Worm (Caenorhabditis elegans): ENCODE results near the gene str-231.

Gene str-231

DNA sequence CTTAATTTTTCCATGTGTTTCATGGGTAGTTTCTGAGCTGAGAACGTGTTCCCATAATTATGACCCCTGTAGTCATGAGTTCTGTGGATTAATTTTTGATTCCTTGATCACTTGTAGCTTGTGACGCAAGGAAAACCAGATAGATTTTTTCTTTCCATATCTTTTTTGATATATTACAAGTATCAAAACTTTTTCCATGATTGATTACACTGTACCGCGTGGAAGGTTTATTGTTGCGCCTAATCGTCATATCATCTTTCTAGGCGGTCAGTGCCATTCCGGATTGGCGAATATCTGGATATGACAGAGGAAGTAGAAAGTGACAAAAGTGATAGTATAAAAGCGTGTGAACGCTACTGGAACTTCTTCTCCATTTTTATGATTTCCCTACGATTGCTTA is 39.2 kb upstream of the str-231 start, which contains the start of gene ZK285.2:
TSS of gene ZK285.2 (plus strand) at position 301 of the 400 bp plus-strand sequence.
- TF ChIP-seq ama-1 (optimal IDR thresholded peaks at IDR 0.05) (no peak), nhr-25 (tag; optimal IDR thresholded peaks at IDR 0.05) (no peak), crh-2 (tag; optimal IDR thresholded peaks at IDR 0.05) (no peak), lin-11 (tag; optimal IDR thresholded peaks at IDR 0.05) (no peak), ceh-16 (tag; optimal IDR thresholded peaks at IDR 0.05) (no peak), elt-3 (tag; optimal IDR thresholded peaks at IDR 0.05) (no peak), ZK546.5 (tag; optimal IDR thresholded peaks at IDR 0.05) (no peak), ztf-11 (tag; optimal IDR thresholded peaks at IDR 0.05) (no peak), skn-1 (tag; optimal IDR thresholded peaks at IDR 0.05) (no peak), elt-1 (tag; optimal IDR thresholded peaks at IDR 0.05) (no peak), snpc-4 (tag; optimal IDR thresholded peaks at IDR 0.05) (no peak)

DNA sequence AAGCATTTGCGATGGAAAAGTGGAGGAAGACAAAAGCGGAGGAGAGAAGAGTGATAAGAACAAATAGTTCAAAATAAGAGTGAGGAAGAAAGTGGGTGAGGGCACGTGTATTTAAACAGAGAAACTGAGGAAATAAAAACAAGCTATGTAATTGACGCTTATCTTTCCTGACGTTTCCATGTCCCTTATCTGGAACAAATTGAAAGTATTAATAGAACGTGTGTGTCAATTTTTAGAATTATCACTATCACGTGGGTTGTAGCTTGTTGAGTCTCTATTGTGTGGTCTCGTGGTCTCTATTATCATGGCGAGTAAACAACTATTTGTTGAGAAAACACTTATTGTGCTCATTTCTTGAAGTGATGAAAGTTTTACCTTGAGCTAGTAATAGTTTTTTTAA is 38.4 kb upstream of the str-231 start, which contains the start of gene T10C6.15:
TSS of gene T10C6.15 (minus strand) at position 104 of the 400 bp plus-strand sequence.
- TF ChIP-seq gmeb-1 (tag; optimal IDR thresholded peaks at IDR 0.05) (peak; percentile 55), sma-9 (GFP tag; optimal IDR thresholded peaks at IDR 0.05) (peak; percentile 86), sma-9 (tag; optimal IDR thresholded peaks at IDR 0.05) (no peak), lin-11 (tag; optimal IDR thresholded peaks at IDR 0.05) (no peak), nhr-77 (tag; optimal IDR thresholded peaks at IDR 0.05) (no peak), zag-1 (tag; optimal IDR thresholded peaks at IDR 0.05) (no peak), nhr-129 (tag; optimal IDR thresholded peaks at IDR 0.05) (peak; percentile 43), crh-2 (tag; optimal IDR thresholded peaks at IDR 0.05) (peak; percentile 76), sma-3 (GFP tag; optimal IDR thresholded peaks at IDR 0.05) (peak; percentile 42)

DNA sequence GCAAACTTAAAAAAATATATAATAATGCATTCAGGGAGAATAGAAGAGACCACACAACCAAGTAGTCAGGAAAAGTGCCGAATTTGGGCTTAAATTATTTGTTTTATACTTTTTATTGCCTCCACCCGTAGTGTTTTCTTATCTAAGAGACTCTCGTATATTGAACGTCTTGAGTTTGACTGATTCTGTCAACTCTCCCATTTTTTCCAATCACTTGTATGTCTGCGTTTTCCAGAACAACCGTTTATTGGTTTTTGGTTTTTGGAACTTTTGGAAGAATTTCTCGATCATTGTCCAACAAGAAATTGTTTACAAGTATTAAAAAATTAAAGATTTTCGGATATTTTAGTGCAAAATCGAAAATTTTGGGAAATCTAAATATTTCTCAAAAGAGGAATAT is 36.3 kb upstream of the str-231 start:
- peak; percentile 23 for TF ChIP-seq crh-2 (tag; optimal IDR thresholded peaks at IDR 0.05)
- no peak for TF ChIP-seq nhr-237 (tag; optimal IDR thresholded peaks at IDR 0.05)
- TF ChIP-seq nhr-129 (tag; optimal IDR thresholded peaks at IDR 0.05): no peak
- no peak for TF ChIP-seq skn-1 (tag; optimal IDR thresholded peaks at IDR 0.05)
- TF ChIP-seq sma-9 (GFP tag; optimal IDR thresholded peaks at IDR 0.05): peak; percentile 23
- no peak for TF ChIP-seq sma-9 (tag; optimal IDR thresholded peaks at IDR 0.05)
- no peak for TF ChIP-seq lin-13 (GFP tag; optimal IDR thresholded peaks at IDR 0.05)
- TF ChIP-seq alr-1 (tag; optimal IDR thresholded peaks at IDR 0.05): no peak
- TF ChIP-seq snpc-4 (tag; optimal IDR thresholded peaks at IDR 0.05): no peak
- TF ChIP-seq gmeb-1 (tag; optimal IDR thresholded peaks at IDR 0.05): no peak
- peak; percentile 31 for TF ChIP-seq fos-1 (tag; optimal IDR thresholded peaks at IDR 0.05)
- TF ChIP-seq F13H6.1 (tag; optimal IDR thresholded peaks at IDR 0.05): no peak
- no peak for TF ChIP-seq Y55F3AM.14 (GFP tag; optimal IDR thresholded peaks at IDR 0.05)
- TF ChIP-seq egl-27 (tag; optimal IDR thresholded peaks at IDR 0.05): no peak
- no peak for TF ChIP-seq elt-3 (tag; optimal IDR thresholded peaks at IDR 0.05)

- TF ChIP-seq aly-2 (tag; optimal IDR thresholded peaks at IDR 0.05) (no peak), nhr-11 (tag; optimal IDR thresholded peaks at IDR 0.05) (no peak), ztf-1 (GFP tag; conservative IDR thresholded peaks at IDR 0.05) (no peak), nhr-23 (tag; optimal IDR thresholded peaks at IDR 0.05) (no peak), elt-1 (tag; optimal IDR thresholded peaks at IDR 0.05) (no peak)
Measured at ce11 chrV:16042743-16043014, 35.3 kb upstream of the str-231 start.

DNA sequence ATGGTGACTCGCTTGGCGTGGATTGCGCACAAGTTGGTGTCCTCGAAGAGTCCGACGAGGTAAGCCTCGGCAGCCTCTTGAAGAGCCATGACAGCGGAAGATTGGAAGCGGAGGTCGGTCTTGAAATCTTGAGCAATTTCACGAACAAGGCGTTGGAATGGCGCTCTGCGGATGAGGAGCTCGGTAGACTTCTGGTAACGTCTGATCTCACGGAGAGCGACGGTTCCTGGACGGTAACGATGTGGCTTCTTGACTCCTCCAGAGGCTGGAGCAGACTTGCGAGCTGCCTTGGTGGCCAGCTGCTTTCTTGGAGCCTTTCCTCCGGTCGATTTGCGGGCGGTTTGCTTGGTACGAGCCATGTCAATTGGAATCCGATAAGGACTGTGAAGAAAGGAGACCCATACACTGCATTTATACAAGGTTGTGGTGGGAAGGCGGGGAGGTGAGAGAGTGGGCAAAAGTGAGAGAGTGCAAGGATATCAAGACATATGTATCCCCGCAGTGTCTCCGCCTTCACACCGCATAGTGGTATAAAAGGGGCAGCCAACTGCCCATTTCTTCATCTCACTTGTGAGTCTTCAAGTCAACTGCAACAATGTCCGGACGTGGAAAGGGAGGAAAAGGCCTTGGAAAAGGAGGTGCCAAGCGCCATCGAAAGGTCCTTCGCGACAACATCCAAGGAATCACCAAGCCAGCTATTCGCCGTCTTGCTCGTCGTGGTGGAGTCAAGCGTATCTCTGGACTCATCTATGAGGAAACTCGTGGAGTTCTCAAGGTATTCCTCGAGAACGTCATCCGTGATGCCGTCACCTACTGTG is 34.7 kb upstream of the str-231 start, which contains the start of the genes his-2 and his-1:
TSS of gene his-2 (minus strand) at position 359 of the 818 bp plus-strand sequence.
TSS of gene his-1 (plus strand) at position 596 of the 818 bp plus-strand sequence.
- peak; percentile 19 for TF ChIP-seq nhr-25 (tag; optimal IDR thresholded peaks at IDR 0.05)

ce11 chrV:16041412-16041811 is 34.0 kb upstream of the str-231 start:
- TF ChIP-seq lin-39 (tag; optimal IDR thresholded peaks at IDR 0.05) (no peak), sem-4 (tag; optimal IDR thresholded peaks at IDR 0.05) (no peak), mdl-1 (tag; optimal IDR thresholded peaks at IDR 0.05) (no peak), ZK546.5 (tag; optimal IDR thresholded peaks at IDR 0.05) (no peak), nhr-77 (tag; optimal IDR thresholded peaks at IDR 0.05) (no peak), fos-1 (tag; optimal IDR thresholded peaks at IDR 0.05) (no peak), ceh-16 (tag; optimal IDR thresholded peaks at IDR 0.05) (no peak), lin-11 (tag; optimal IDR thresholded peaks at IDR 0.05) (no peak), C34F6.9 (tag; optimal IDR thresholded peaks at IDR 0.05) (no peak)

Data from whole organism, L2 larva.